Worm (Caenorhabditis elegans): ENCODE data around the gene his-31.

ce11 chrIV:8286352-8286751 is 47.4 kb downstream of the his-31 start, which contains the start of gene K07H8.9:
- TF ChIP-seq pat-9 (tag; optimal IDR thresholded peaks at IDR 0.05) (no peak), ceh-34 (tag; optimal IDR thresholded peaks at IDR 0.05) (no peak), pros-1 (tag; optimal IDR thresholded peaks at IDR 0.05) (no peak), ets-4 (tag; optimal IDR thresholded peaks at IDR 0.05) (no peak), gmeb-2 (tag; optimal IDR thresholded peaks at IDR 0.05) (no peak), hlh-15 (tag; optimal IDR thresholded peaks at IDR 0.05) (no peak), ztf-16 (tag; optimal IDR thresholded peaks at IDR 0.05) (no peak), hlh-6 (tag; optimal IDR thresholded peaks at IDR 0.05) (no peak), nhr-11 (tag; optimal IDR thresholded peaks at IDR 0.05) (no peak), che-1 (tag; optimal IDR thresholded peaks at IDR 0.05) (no peak), ama-1 (optimal IDR thresholded peaks at IDR 0.05) (no peak)

Data from whole organism, late embryonic.